Worm (Caenorhabditis elegans) whole organism, young adult: ENCODE data around the gene ptr-19.

Source experiments
- F33H1.4 ChIP-seq: fragments of 200-800 bp; sonication (Bioruptor generic); IDR thresholded peaks from 2 replicates; pipeline ENCODE4 v1.3.6; 2022; ENCODE audit warnings: missing genetic modification reagents, missing genetic modification characterization, missing compliant biosample characterization
- Y95B8A.8 ChIP-seq: fragments of 200-800 bp; sonication (Bioruptor generic); IDR thresholded peaks from 2 replicates; pipeline ENCODE4 v1.3.6; 2022; ENCODE audit warnings: missing genetic modification reagents, missing genetic modification characterization, missing compliant biosample characterization
- aptf-3 ChIP-seq: fragments of 200-800 bp; sonication (Bioruptor generic); IDR thresholded peaks from 2 replicates; pipeline ENCODE4 v1.3.6; 2022; ENCODE audit warnings: missing genetic modification characterization, missing compliant biosample characterization
- egl-44 ChIP-seq: fragments of 200-800 bp; sonication (Bioruptor generic); IDR thresholded peaks from 2 replicates; pipeline ENCODE4 v1.3.6; 2022; ENCODE audit warnings: missing genetic modification reagents, missing genetic modification characterization, missing compliant biosample characterization
- ets-4 ChIP-seq: fragments of 200-800 bp; sonication (Bioruptor generic); optimal IDR thresholded peaks from 2 replicates; lab custom pipeline; 2018; ENCODE audit warnings: mild to moderate bottlenecking, missing genetic modification characterization, missing compliant biosample characterization
- madf-10 ChIP-seq: sonication (generic microtip); optimal IDR thresholded peaks from 2 replicates; lab custom pipeline; 2016; ENCODE audit warnings: mild to moderate bottlenecking, missing genetic modification characterization, missing compliant biosample characterization
- snpc-4 ChIP-seq, 5 experiments: fragments of 150-350 bp in 1 of 5; sonication (generic microtip) in 4 of 5; optimal IDR thresholded peaks; 2 replicates each; lab custom pipeline; 2014 to 2018; ENCODE audit warnings: missing genetic modification characterization in 5 of 5, missing biosample characterization in 3 of 5, antibody characterized with exemption in 2 of 5, mild to moderate bottlenecking in 2 of 5, missing compliant biosample characterization in 2 of 5, missing genotype in 2 of 5, moderate library complexity in 2 of 5, missing genetic modification reagents in 1 of 5
- tbp1 ChIP-seq: fragments of 200-800 bp; sonication (Bioruptor generic); optimal IDR thresholded peaks from 2 replicates; lab custom pipeline; 2018; ENCODE audit warnings: mild to moderate bottlenecking, missing genetic modification characterization, missing compliant biosample characterization
- unc-62 ChIP-seq: fragments of 150-350 bp; optimal IDR thresholded peaks from 2 replicates; lab custom pipeline; 2014; ENCODE audit warnings: missing biosample characterization, missing genetic modification reagents, missing genetic modification characterization
- xnd-1 ChIP-seq: sonication (generic microtip); optimal IDR thresholded peaks from 2 replicates; lab custom pipeline; 2016; ENCODE audit warnings: missing genotype, missing genetic modification reagents, missing genetic modification characterization, missing compliant biosample characterization

- no peak for TF ChIP-seq snpc-4 (GFP tag; optimal IDR thresholded peaks at IDR 0.05; lab: Kevin White, UChicago)
- TF ChIP-seq snpc-4 (tag; optimal IDR thresholded peaks at IDR 0.05; lab: Kevin White, UChicago) = no peak
- TF ChIP-seq F33H1.4 (GFP tag; lab: Robert Waterston, UW) = no peak
- no peak for TF ChIP-seq Y95B8A.8 (GFP tag; lab: Robert Waterston, UW)
- no peak for TF ChIP-seq xnd-1 (tag; lab: Kevin White, UChicago)
- TF ChIP-seq egl-44 (GFP tag; lab: Robert Waterston, UW) = no peak
- TF ChIP-seq aptf-3 (GFP tag; lab: Robert Waterston, UW) = no peak
- no peak for TF ChIP-seq ets-4 (GFP tag; lab: Kevin White, UChicago)
- TF ChIP-seq tbp1 (GFP tag; lab: Kevin White, UChicago) = no peak
- no peak for TF ChIP-seq unc-62 (GFP tag; lab: Kevin White, UChicago)
- TF ChIP-seq madf-10 = no peak
These were observed 41.0 kb downstream of the ptr-19 start for ce11 chrIII:10822494-10823113.
